Fruit fly (Drosophila melanogaster) whole organism, embryonic: ENCODE data around the gene UQCR-C2.
A peak's percentile ranks its signal among the peaks of the same experiment; 100 is the strongest.

ENCODE experiments used
- Bteb2 ChIP-seq: fragments of 200-800 bp; sonication (Bioruptor generic); optimal IDR thresholded peaks from 2 replicates; lab custom pipeline; 2016; ENCODE audit warnings: missing biosample characterization, missing genetic modification characterization
- C15 ChIP-seq: fragments of 200-800 bp; sonication (Bioruptor generic); IDR thresholded peaks from 3 replicates; pipeline ENCODE4 v1.3.6; 2022; ENCODE audit warnings: missing biosample characterization, missing genetic modification characterization
- CG10274 ChIP-seq: fragments of 200-800 bp; sonication (Bioruptor generic); optimal IDR thresholded peaks from 3 replicates; lab custom pipeline; 2017; ENCODE audit warnings: missing biosample characterization, mild to moderate bottlenecking, missing genetic modification characterization
- CG11696 ChIP-seq: fragments of 200-800 bp; sonication (Bioruptor generic); IDR thresholded peaks from 2 replicates; pipeline ENCODE4 v1.3.6; 2022; ENCODE audit warnings: missing biosample characterization, missing genetic modification characterization
- CG1233 ChIP-seq: fragments of 200-800 bp; sonication (Bioruptor generic); optimal IDR thresholded peaks from 4 replicates; lab custom pipeline; 2018; ENCODE audit warnings: missing biosample characterization, mild to moderate bottlenecking, missing genetic modification characterization
- CG13123 ChIP-seq: fragments of 200-800 bp; sonication (Bioruptor generic); optimal IDR thresholded peaks from 2 replicates; lab custom pipeline; 2016; ENCODE audit warnings: missing biosample characterization, missing genetic modification characterization
- CG13894 ChIP-seq: fragments of 200-800 bp; sonication (Bioruptor generic); optimal IDR thresholded peaks from 3 replicates; lab custom pipeline; 2018; ENCODE audit warnings: missing biosample characterization, mild to moderate bottlenecking, missing genetic modification characterization, moderate library complexity
- CG14050 ChIP-seq: fragments of 200-800 bp; sonication (Bioruptor generic); IDR thresholded peaks from 3 replicates; pipeline ENCODE4 v1.3.6; 2022; ENCODE audit warnings: missing biosample characterization, missing genetic modification characterization
- CG1529 ChIP-seq: fragments of 200-800 bp; sonication (Bioruptor generic); optimal IDR thresholded peaks from 3 replicates; lab custom pipeline; 2018; ENCODE audit warnings: missing biosample characterization, missing genetic modification characterization
- CG17912 ChIP-seq: fragments of 200-800 bp; sonication (Bioruptor generic); optimal IDR thresholded peaks from 2 replicates; lab custom pipeline; 2018; ENCODE audit warnings: missing biosample characterization, mild to moderate bottlenecking, missing genetic modification characterization
- CG1792 ChIP-seq: fragments of 200-800 bp; sonication (Bioruptor generic); optimal IDR thresholded peaks from 2 replicates; lab custom pipeline; 2016; ENCODE audit warnings: missing biosample characterization, missing genetic modification characterization
- CG1832 ChIP-seq: fragments of 200-800 bp; sonication (Bioruptor generic); optimal IDR thresholded peaks from 2 replicates; lab custom pipeline; 2017; ENCODE audit warnings: missing biosample characterization, mild to moderate bottlenecking, missing genetic modification characterization, inconsistent platforms
- CG3163 ChIP-seq: fragments of 200-800 bp; sonication (Bioruptor generic); optimal IDR thresholded peaks from 3 replicates; lab custom pipeline; 2016; ENCODE audit warnings: missing biosample characterization, missing genetic modification characterization
- CG3281 ChIP-seq: fragments of 200-800 bp; sonication (Bioruptor generic); optimal IDR thresholded peaks from 3 replicates; lab custom pipeline; 2017; ENCODE audit warnings: missing biosample characterization, mild to moderate bottlenecking, missing genetic modification characterization
- CG34376 ChIP-seq: fragments of 200-800 bp; sonication (Bioruptor generic); optimal IDR thresholded peaks from 2 replicates; lab custom pipeline; 2018; ENCODE audit warnings: missing biosample characterization, mild to moderate bottlenecking, missing genetic modification characterization
- CG3726 ChIP-seq: fragments of 200-800 bp; sonication (Bioruptor generic); IDR thresholded peaks from 3 replicates; pipeline ENCODE4, ENCODE4 v1.3.6; 2022; ENCODE audit warnings: missing biosample characterization, missing genetic modification characterization
- CG3838 ChIP-seq: fragments of 200-800 bp; sonication (Bioruptor generic); optimal IDR thresholded peaks from 3 replicates; lab custom pipeline; 2016; ENCODE audit warnings: missing biosample characterization, missing genetic modification characterization
- CG43689 ChIP-seq: fragments of 200-800 bp; sonication (Bioruptor generic); IDR thresholded peaks from 2 replicates; pipeline ENCODE4 v1.3.6; 2022; ENCODE audit warnings: missing biosample characterization, missing genetic modification characterization
- CG4854 ChIP-seq: fragments of 200-800 bp; sonication (Bioruptor generic); optimal IDR thresholded peaks from 2 replicates; lab custom pipeline; 2016; ENCODE audit warnings: missing biosample characterization, missing genetic modification characterization, inconsistent platforms
- CG5245 ChIP-seq: fragments of 200-800 bp; sonication (Bioruptor generic); optimal IDR thresholded peaks from 3 replicates; lab custom pipeline; 2016; ENCODE audit warnings: missing biosample characterization, missing genetic modification characterization
- CG6175 ChIP-seq: fragments of 200-800 bp; sonication (Bioruptor generic); IDR thresholded peaks from 3 replicates; pipeline ENCODE4 v1.3.6; 2022; ENCODE audit warnings: missing biosample characterization, missing genetic modification characterization
- CG6254 ChIP-seq: fragments of 200-800 bp; sonication (Bioruptor generic); optimal IDR thresholded peaks from 3 replicates; lab custom pipeline; 2017; ENCODE audit warnings: mild to moderate bottlenecking, missing biosample characterization, missing genetic modification reagents, missing genetic modification characterization
- CG7786 ChIP-seq: fragments of 200-800 bp; sonication (Bioruptor generic); optimal IDR thresholded peaks from 2 replicates; lab custom pipeline; 2016; ENCODE audit warnings: missing biosample characterization, missing genetic modification characterization
- CG7963 ChIP-seq: fragments of 200-800 bp; sonication (Bioruptor generic); IDR thresholded peaks from 3 replicates; pipeline ENCODE4 v1.3.6; 2022; ENCODE audit warnings: missing biosample characterization, missing genetic modification characterization; ENCODE audit not compliant: partially characterized antibody
- CG8089 ChIP-seq: fragments of 200-800 bp; sonication (Bioruptor generic); optimal IDR thresholded peaks from 3 replicates; lab custom pipeline; 2016; ENCODE audit warnings: missing biosample characterization, missing genetic modification characterization
- CG9215 ChIP-seq: fragments of 200-800 bp; sonication (Bioruptor generic); IDR thresholded peaks from 2 replicates; pipeline ENCODE4 v1.3.6; 2022; ENCODE audit warnings: missing biosample characterization, missing genetic modification characterization
- Deaf1 ChIP-seq: fragments of 200-800 bp; optimal IDR thresholded peaks from 3 replicates; lab custom pipeline; 2019; ENCODE audit warnings: missing biosample characterization, mild to moderate bottlenecking, missing genetic modification characterization, moderate library complexity
- MBD-R2 ChIP-seq: fragments of 200-800 bp; sonication (Bioruptor generic); IDR thresholded peaks from 2 replicates; pipeline ENCODE4 v1.3.6; 2022; ENCODE audit warnings: missing biosample characterization, missing genetic modification characterization
- MTF-1 ChIP-seq: fragments of 200-800 bp; sonication (Bioruptor generic); optimal IDR thresholded peaks from 2 replicates; lab custom pipeline; 2018; ENCODE audit warnings: missing biosample characterization, mild to moderate bottlenecking, missing genetic modification characterization, borderline replicate concordance
- NFAT ChIP-seq: fragments of 200-800 bp; sonication (Bioruptor generic); IDR thresholded peaks from 2 replicates; pipeline ENCODE4 v1.3.6; 2022; ENCODE audit warnings: missing biosample characterization, missing genetic modification characterization
- Ptx1 ChIP-seq: fragments of 200-800 bp; sonication (Bioruptor generic); IDR thresholded peaks from 2 replicates; pipeline ENCODE4 v1.3.6; 2022; ENCODE audit warnings: missing biosample characterization, missing genetic modification characterization
- Xrp1 ChIP-seq: fragments of 200-800 bp; sonication (Bioruptor generic); IDR thresholded peaks from 2 replicates; pipeline ENCODE4 v1.3.6; 2022; ENCODE audit warnings: missing biosample characterization, missing genetic modification characterization
- al ChIP-seq: fragments of 200-800 bp; sonication (Bioruptor generic); IDR thresholded peaks from 2 replicates; pipeline ENCODE4 v1.3.6; 2022; ENCODE audit warnings: missing biosample characterization, missing genetic modification characterization
- amos ChIP-seq: fragments of 200-800 bp; sonication (Bioruptor generic); IDR thresholded peaks from 2 replicates; pipeline ENCODE4 v1.3.6; 2022; ENCODE audit warnings: missing biosample characterization, missing genetic modification characterization; ENCODE audit not compliant: partially characterized antibody
- crc ChIP-seq: fragments of 200-800 bp; sonication (Bioruptor generic); optimal IDR thresholded peaks from 2 replicates; lab custom pipeline; 2016; ENCODE audit warnings: missing biosample characterization, missing genetic modification characterization
- dpn ChIP-seq, 2 experiments: fragments of 200-800 bp; sonication (Bioruptor generic); optimal IDR thresholded peaks; 3 replicates each; lab custom pipeline; 2016; ENCODE audit warnings: missing biosample characterization in 2 of 2, missing genetic modification characterization in 2 of 2
- eve ChIP-seq, 2 experiments: fragments of >200 bp; optimal IDR thresholded peaks; 2 replicates each; lab custom pipeline; 2017; ENCODE audit warnings: missing biosample characterization in 2 of 2, missing genetic modification characterization in 2 of 2
- eyg ChIP-seq: fragments of 200-800 bp; sonication (Bioruptor generic); optimal IDR thresholded peaks from 3 replicates; lab custom pipeline; 2016; ENCODE audit warnings: missing biosample characterization, missing genetic modification characterization
- fru ChIP-seq: fragments of >200 bp; optimal IDR thresholded peaks from 2 replicates; lab custom pipeline; 2017
- ftz-f1 ChIP-seq: fragments of 200-800 bp; sonication (Bioruptor generic); optimal IDR thresholded peaks from 2 replicates; lab custom pipeline; 2016; ENCODE audit warnings: missing biosample characterization, missing genetic modification characterization
- gce ChIP-seq: fragments of 200-800 bp; sonication (Bioruptor generic); IDR thresholded peaks from 3 replicates; pipeline ENCODE4 v1.3.6; 2022; ENCODE audit warnings: missing biosample characterization, missing genetic modification characterization
- gcm ChIP-seq: fragments of 200-800 bp; sonication (Bioruptor generic); optimal IDR thresholded peaks from 2 replicates; lab custom pipeline; 2019; ENCODE audit warnings: missing biosample characterization, mild to moderate bottlenecking, missing genetic modification characterization, moderate library complexity
- gfzf ChIP-seq: fragments of 200-800 bp; sonication (Bioruptor generic); optimal IDR thresholded peaks from 2 replicates; lab custom pipeline; 2016; ENCODE audit warnings: missing biosample characterization, mild to moderate bottlenecking, missing genetic modification characterization, moderate library complexity
- grau ChIP-seq: fragments of 200-800 bp; optimal IDR thresholded peaks from 3 replicates; lab custom pipeline; 2019; ENCODE audit warnings: missing biosample characterization, mild to moderate bottlenecking, missing genetic modification characterization, moderate library complexity
- hb ChIP-seq: fragments of 200-800 bp; sonication (Bioruptor generic); IDR thresholded peaks from 3 replicates; pipeline ENCODE4 v1.3.6; 2022; ENCODE audit warnings: missing biosample characterization, missing genetic modification characterization; ENCODE audit not compliant: partially characterized antibody
- sc ChIP-seq, 3 experiments: fragments of >200 bp in 2 of 3; fragments of 200-800 bp in 1 of 3; sonication (Bioruptor generic) in 1 of 3; optimal IDR thresholded peaks; 2 replicates in 2 of 3; 3 replicates in 1 of 3; lab custom pipeline; 2017; ENCODE audit warnings: mild to moderate bottlenecking in 1 of 3, missing biosample characterization in 1 of 3, missing genetic modification characterization in 1 of 3, missing genetic modification reagents in 1 of 3
- schlank ChIP-seq: fragments of 200-800 bp; sonication (Bioruptor generic); optimal IDR thresholded peaks from 2 replicates; lab custom pipeline; 2018; ENCODE audit warnings: missing biosample characterization, mild to moderate bottlenecking, missing genetic modification characterization
- sima ChIP-seq: fragments of 200-800 bp; sonication (Bioruptor generic); optimal IDR thresholded peaks from 2 replicates; lab custom pipeline; 2016; ENCODE audit warnings: missing biosample characterization, missing genetic modification characterization
- sob ChIP-seq: fragments of 200-800 bp; sonication (Bioruptor generic); IDR thresholded peaks from 2 replicates; pipeline ENCODE4 v1.3.6; 2022; ENCODE audit warnings: missing biosample characterization, missing genetic modification characterization
- tio ChIP-seq: fragments of 200-800 bp; sonication (Bioruptor generic); optimal IDR thresholded peaks from 2 replicates; lab custom pipeline; 2017; ENCODE audit warnings: missing biosample characterization, missing genetic modification characterization, inconsistent platforms
- vnd ChIP-seq: fragments of 200-800 bp; sonication (Bioruptor generic); IDR thresholded peaks from 3 replicates; pipeline ENCODE4 v1.3.6; 2022; ENCODE audit warnings: missing biosample characterization, missing genetic modification characterization; ENCODE audit not compliant: partially characterized antibody

UQCR-C2 gene

dm6 chr3L:16609120-16609519, 25.2 kb downstream of the UQCR-C2 start, which contains the start of gene CG4098 (continued):
- no peak for TF ChIP-seq Bteb2
- peak; percentile 21 for TF ChIP-seq CG17912 (GFP tag; lab: Kevin White, UChicago)
- no peak for TF ChIP-seq sima (GFP tag; lab: Kevin White, UChicago)
- TF ChIP-seq CG10274: no peak
- peak; percentile 64 for TF ChIP-seq al
- peak; percentile 47; the same call in 1 of the 2 replicates for TF ChIP-seq CG9215
- no peak for TF ChIP-seq vnd
- TF ChIP-seq Deaf1 (tag; lab: Kevin White, UChicago): no peak
- peak; percentile 47 for TF ChIP-seq CG5245 (GFP tag; lab: Kevin White, UChicago)
- no peak for TF ChIP-seq CG1529 (GFP tag; lab: Kevin White, UChicago)
- peak; percentile 79 for TF ChIP-seq Ptx1 (GFP tag; lab: Robert Waterston, UW)
- no peak for TF ChIP-seq CG8089
- TF ChIP-seq CG1792 (GFP tag; lab: Kevin White, UChicago): peak; percentile 42
- peak; percentile 59 for TF ChIP-seq grau (tag; lab: Kevin White, UChicago)
- no peak for TF ChIP-seq gcm (GFP tag; lab: Kevin White, UChicago)
- TF ChIP-seq fru (lab: Kevin White, UChicago): no peak
- TF ChIP-seq crc: peak; percentile 44
- peak; percentile 19 for TF ChIP-seq eyg (GFP tag; lab: Kevin White, UChicago)
- peak; percentile 99 for TF ChIP-seq CG11696 (GFP tag; lab: Robert Waterston, UW)
- peak; percentile 27 for TF ChIP-seq CG3281 (GFP tag; lab: Kevin White, UChicago)
- peak; percentile 51; the same call in 2 of the 3 replicates for TF ChIP-seq CG14050 (GFP tag; lab: Robert Waterston, UW)
- TF ChIP-seq CG3838 (GFP tag; lab: Kevin White, UChicago): no peak
- TF ChIP-seq CG4854 (GFP tag; lab: Kevin White, UChicago): no peak
- TF ChIP-seq sc (optimal IDR thresholded peaks at IDR 0.05; lab: Kevin White, UChicago): no peak
- TF ChIP-seq sc (GFP tag; optimal IDR thresholded peaks at IDR 0.05; lab: Kevin White, UChicago): no peak
- TF ChIP-seq CG6254: no peak
- peak; percentile 25 for TF ChIP-seq CG1233 (GFP tag; lab: Kevin White, UChicago)
- TF ChIP-seq gce (GFP tag; lab: Robert Waterston, UW): 0 out of 3 replicates have a peak, but pooled peaks have one; percentile 64
- TF ChIP-seq C15 (GFP tag; lab: Robert Waterston, UW): no peak
- TF ChIP-seq hb (GFP tag; lab: Robert Waterston, UW): no peak
- peak; percentile 71 to 72 for TF ChIP-seq dpn (GFP tag; optimal IDR thresholded peaks at IDR 0.05; lab: Kevin White, UChicago)
- 0 out of 3 replicates have a peak, but pooled peaks have one; percentile 30 for TF ChIP-seq CG6175 (GFP tag; lab: Robert Waterston, UW)
- TF ChIP-seq CG1832: no peak
- TF ChIP-seq sob: peak; percentile 82
- TF ChIP-seq ftz-f1 (GFP tag; lab: Kevin White, UChicago): peak; percentile 10
- peak; percentile 49 for TF ChIP-seq CG13894
- peak; percentile 78 for TF ChIP-seq NFAT (GFP tag; lab: Robert Waterston, UW)
- no peak for TF ChIP-seq CG3163 (GFP tag; lab: Kevin White, UChicago)
- TF ChIP-seq CG43689 (GFP tag; lab: Robert Waterston, UW): no peak
- peak; percentile 95 for TF ChIP-seq MBD-R2 (GFP tag; lab: Robert Waterston, UW)
- peak; percentile 25 for TF ChIP-seq CG13123 (GFP tag; lab: Kevin White, UChicago)
- peak; percentile 68 for TF ChIP-seq CG7786 (GFP tag; lab: Kevin White, UChicago)
- no peak for TF ChIP-seq tio
- peak; percentile 47 for TF ChIP-seq CG34376 (GFP tag; lab: Kevin White, UChicago)
- no peak; the same call in 1 of the 2 replicates for TF ChIP-seq amos (GFP tag; lab: Robert Waterston, UW)
- TF ChIP-seq CG7963 (GFP tag; lab: Robert Waterston, UW): no peak
- peak; percentile 67 for TF ChIP-seq Xrp1
- TF ChIP-seq MTF-1 (GFP tag; lab: Kevin White, UChicago): peak; percentile 24
- TF ChIP-seq gfzf: peak; percentile 77
- no peak for TF ChIP-seq eve (GFP tag; optimal IDR thresholded peaks at IDR 0.05; lab: Kevin White, UChicago)
- TF ChIP-seq CG3726: 0 out of 3 replicates have a peak, but pooled peaks have one; percentile 65
- peak; percentile 59 for TF ChIP-seq schlank (tag; lab: Kevin White, UChicago)
